Worm (Caenorhabditis elegans) whole organism, late embryonic: ENCODE results near the gene ndua-5.

Experiments
- C08G9.2 ChIP-seq: sonication (generic microtip); optimal IDR thresholded peaks from 2 replicates; lab custom pipeline; 2016; ENCODE audit warnings: mild to moderate bottlenecking, missing genetic modification characterization, moderate library complexity, missing compliant biosample characterization
- C38D4.7 ChIP-seq: fragments of 200-800 bp; sonication (Bioruptor generic); optimal IDR thresholded peaks from 2 replicates; lab custom pipeline; 2018; ENCODE audit warnings: mild to moderate bottlenecking, missing genetic modification characterization, moderate library complexity, missing compliant biosample characterization
- F13H6.1 ChIP-seq: sonication (generic microtip); optimal IDR thresholded peaks from 2 replicates; lab custom pipeline; 2016; ENCODE audit warnings: missing genetic modification characterization, missing compliant biosample characterization
- T23F11.4 ChIP-seq: fragments of 200-800 bp; sonication (Bioruptor generic); optimal IDR thresholded peaks from 2 replicates; lab custom pipeline; 2018; ENCODE audit warnings: mild to moderate bottlenecking, missing genetic modification characterization, missing compliant biosample characterization
- Y22D7AL.16 ChIP-seq: sonication (generic microtip); optimal IDR thresholded peaks from 2 replicates; lab custom pipeline; 2016; ENCODE audit warnings: missing genetic modification characterization, missing compliant biosample characterization
- ceh-22 ChIP-seq: sonication (generic microtip); optimal IDR thresholded peaks from 2 replicates; lab custom pipeline; 2017; ENCODE audit warnings: missing biosample characterization, missing genetic modification characterization
- ceh-24 ChIP-seq: sonication (generic microtip); optimal IDR thresholded peaks from 2 replicates; lab custom pipeline; 2016; ENCODE audit warnings: mild to moderate bottlenecking, missing genetic modification characterization, missing compliant biosample characterization
- ceh-34 ChIP-seq: sonication (generic microtip); optimal IDR thresholded peaks from 2 replicates; lab custom pipeline; 2016; ENCODE audit warnings: mild to moderate bottlenecking, missing genetic modification characterization, missing compliant biosample characterization
- ceh-45 ChIP-seq: fragments of 200-800 bp; sonication (Bioruptor generic); IDR thresholded peaks from 2 replicates; pipeline ENCODE4 v1.3.6; 2022; ENCODE audit warnings: missing genetic modification reagents, missing genetic modification characterization, missing compliant biosample characterization
- ceh-48 ChIP-seq: sonication (generic microtip); optimal IDR thresholded peaks from 2 replicates; lab custom pipeline; 2016; ENCODE audit warnings: missing genetic modification characterization, inconsistent platforms, missing compliant biosample characterization
- che-1 ChIP-seq: sonication (generic microtip); optimal IDR thresholded peaks from 2 replicates; lab custom pipeline; 2016; ENCODE audit warnings: mild to moderate bottlenecking, missing genetic modification characterization, missing compliant biosample characterization
- dmd-4 ChIP-seq: sonication (generic microtip); optimal IDR thresholded peaks from 2 replicates; lab custom pipeline; 2016; ENCODE audit warnings: borderline replicate concordance, missing genetic modification characterization, missing compliant biosample characterization
- elt-4 ChIP-seq: sonication (generic microtip); optimal IDR thresholded peaks from 2 replicates; lab custom pipeline; 2016; ENCODE audit warnings: missing genetic modification characterization, missing compliant biosample characterization
- eyg-1 ChIP-seq: sonication (generic microtip); optimal IDR thresholded peaks from 2 replicates; lab custom pipeline; 2016; ENCODE audit warnings: missing genotype, missing genetic modification characterization, missing compliant biosample characterization
- fkh-10 ChIP-seq: fragments of 150-350 bp; optimal IDR thresholded peaks from 2 replicates; lab custom pipeline; 2014; ENCODE audit warnings: missing biosample characterization, missing genetic modification reagents, missing genetic modification characterization
- fkh-6 ChIP-seq: sonication (generic microtip); optimal IDR thresholded peaks from 2 replicates; lab custom pipeline; 2016; ENCODE audit warnings: missing genetic modification characterization, missing compliant biosample characterization
- gmeb-2 ChIP-seq: sonication (generic microtip); optimal IDR thresholded peaks from 2 replicates; lab custom pipeline; 2016; ENCODE audit warnings: missing genetic modification characterization, inconsistent platforms, missing compliant biosample characterization
- hlh-13 ChIP-seq: fragments of 200-800 bp; sonication (Bioruptor generic); optimal IDR thresholded peaks from 2 replicates; lab custom pipeline; 2018; ENCODE audit warnings: mild to moderate bottlenecking, missing genetic modification characterization, missing compliant biosample characterization
- hlh-8 ChIP-seq: sonication (generic microtip); optimal IDR thresholded peaks from 2 replicates; lab custom pipeline; 2016; ENCODE audit warnings: missing genotype, missing genetic modification characterization, missing compliant biosample characterization
- madf-2 ChIP-seq: sonication (generic microtip); optimal IDR thresholded peaks from 2 replicates; lab custom pipeline; 2017; ENCODE audit warnings: missing genetic modification characterization, missing compliant biosample characterization
- nhr-232 ChIP-seq: sonication (generic microtip); optimal IDR thresholded peaks from 2 replicates; lab custom pipeline; 2016; ENCODE audit warnings: missing genetic modification characterization, missing compliant biosample characterization
- pax-1 ChIP-seq: fragments of 150-350 bp; optimal IDR thresholded peaks from 2 replicates; lab custom pipeline; 2014; ENCODE audit warnings: missing biosample characterization, missing genetic modification characterization
- pha-4 ChIP-seq: fragments of 150-350 bp; optimal IDR thresholded peaks from 2 replicates; lab custom pipeline; 2018; ENCODE audit warnings: missing biosample characterization, missing genetic modification reagents, missing genetic modification characterization
- pqm-1 ChIP-seq: sonication (generic microtip); optimal IDR thresholded peaks from 2 replicates; lab custom pipeline; 2016; ENCODE audit warnings: missing genetic modification characterization, missing compliant biosample characterization
- ref-2 ChIP-seq: sonication (generic microtip); optimal IDR thresholded peaks from 2 replicates; lab custom pipeline; 2016; ENCODE audit warnings: missing genetic modification characterization, missing compliant biosample characterization
- sox-2 ChIP-seq: fragments of 200-800 bp; sonication (Bioruptor generic); IDR thresholded peaks from 2 replicates; pipeline ENCODE4 v1.3.6; 2022; ENCODE audit warnings: missing genetic modification reagents, missing genetic modification characterization, missing compliant biosample characterization
- tbx-7 ChIP-seq: sonication (generic microtip); optimal IDR thresholded peaks from 2 replicates; lab custom pipeline; 2016; ENCODE audit warnings: missing genotype, missing genetic modification characterization, missing compliant biosample characterization
- unc-42 ChIP-seq: sonication (generic microtip); optimal IDR thresholded peaks from 2 replicates; lab custom pipeline; 2016; ENCODE audit warnings: missing genotype, missing genetic modification characterization, missing compliant biosample characterization
- unc-55 ChIP-seq: sonication (generic microtip); optimal IDR thresholded peaks from 2 replicates; lab custom pipeline; 2017; ENCODE audit warnings: missing biosample characterization, missing genetic modification reagents, missing genetic modification characterization
- unc-86 ChIP-seq: sonication (generic microtip); optimal IDR thresholded peaks from 2 replicates; lab custom pipeline; 2016; ENCODE audit warnings: missing genetic modification characterization, missing compliant biosample characterization

ndua-5 gene

ce11 chrIV:9524849-9525460 is at the start of gene ndua-5:
ndua-5 (minus strand) TSS chrIV:9524899.
- TF ChIP-seq unc-42 (tag; lab: Kevin White, UChicago) (peak; percentile 60), C38D4.7 (GFP tag; lab: Kevin White, UChicago) (no peak)
- TF ChIP-seq, all 69 proteins: peak for 1

ce11 chrIV:9566505-9566904 is 41.8 kb upstream of the ndua-5 start, which contains the start of gene lron-14:
lron-14 (minus strand) TSS chrIV:9566605.
- TF ChIP-seq ceh-48 (tag; lab: Kevin White, UChicago) (no peak), tbx-7 (tag; lab: Kevin White, UChicago) (no peak)
- TF ChIP-seq, all 69 proteins: peak for 0

ce11 chrIV:9563529-9564376 is 39.1 kb upstream of the ndua-5 start:
- TF ChIP-seq C08G9.2 (tag; lab: Kevin White, UChicago) (no peak), pax-1 (no peak), F13H6.1 (no peak), hlh-13 (no peak), fkh-10 (GFP tag; lab: Kevin White, UChicago) (no peak), hlh-8 (tag; lab: Kevin White, UChicago) (no peak), ceh-45 (GFP tag; lab: Robert Waterston, UW) (no peak), unc-55 (GFP tag; lab: Kevin White, UChicago) (no peak), fkh-6 (tag; lab: Kevin White, UChicago) (no peak), sox-2 (GFP tag; lab: Robert Waterston, UW) (no peak), che-1 (tag; lab: Kevin White, UChicago) (no peak), T23F11.4 (GFP tag; lab: Kevin White, UChicago) (no peak), dmd-4 (tag; lab: Kevin White, UChicago) (peak; percentile 47), elt-4 (peak; percentile 95), pha-4 (tag; lab: Kevin White, UChicago) (no peak), unc-86 (tag; lab: Kevin White, UChicago) (no peak)

ce11 chrIV:9563079-9563478 is 38.4 kb upstream of the ndua-5 start, which contains the start of gene col-122:
col-122 (plus strand) TSS chrIV:9563379.
- TF ChIP-seq unc-55 (GFP tag; lab: Kevin White, UChicago), result no peak
- TF ChIP-seq Y22D7AL.16, result no peak
- TF ChIP-seq fkh-6 (tag; lab: Kevin White, UChicago), result no peak
- TF ChIP-seq, all 69 proteins: peak for 0

- TF ChIP-seq ref-2 (tag; lab: Kevin White, UChicago) (no peak), ceh-24 (no peak), madf-2 (tag; lab: Kevin White, UChicago) (no peak), hlh-8 (tag; lab: Kevin White, UChicago) (no peak), pqm-1 (tag; lab: Kevin White, UChicago) (no peak), fkh-6 (tag; lab: Kevin White, UChicago) (no peak), gmeb-2 (tag; lab: Kevin White, UChicago) (no peak), ceh-34 (tag; lab: Kevin White, UChicago) (no peak), ceh-48 (tag; lab: Kevin White, UChicago) (no peak)
- TF ChIP-seq, all 69 proteins: peak for 0
These were observed 21.3 kb upstream of the ndua-5 start, which contains the start of gene T05A1.5 for ce11 chrIV:9545986-9546385. T05A1.5 (plus strand) TSS chrIV:9546286.

ce11 chrIV:9540342-9540856 is 15.7 kb upstream of the ndua-5 start, which contains the start of gene fbl-1:
fbl-1 (plus strand) TSS chrIV:9540806.
- TF ChIP-seq unc-55 (GFP tag; lab: Kevin White, UChicago), result no peak
- TF ChIP-seq elt-4, result no peak
- no peak for TF ChIP-seq hlh-13
- no peak for TF ChIP-seq ceh-22 (tag; lab: Kevin White, UChicago)
- no peak for TF ChIP-seq tbx-7 (tag; lab: Kevin White, UChicago)
- TF ChIP-seq nhr-232 (tag; lab: Kevin White, UChicago), result no peak
- no peak for TF ChIP-seq eyg-1 (tag; lab: Kevin White, UChicago)
